Worm (Caenorhabditis elegans) whole organism, L4 larva: Measurements from ENCODE around the gene C39B5.14.
"Not testable (repeated sequence)": the region's sequence is repeated elsewhere in the genome, so short reads cannot be mapped to it uniquely, and the experiment has no call there.

Experiments used
- F10B5.3 ChIP-seq: sonication (generic microtip); optimal IDR thresholded peaks from 2 replicates; lab custom pipeline; 2016; ENCODE audit warnings: mild to moderate bottlenecking, missing genetic modification characterization, missing compliant biosample characterization
- F37D6.2 ChIP-seq: sonication (generic microtip); optimal IDR thresholded peaks from 2 replicates; lab custom pipeline; 2016; ENCODE audit warnings: mild to moderate bottlenecking, missing genetic modification characterization, missing compliant biosample characterization
- F49E8.2 ChIP-seq: sonication (generic microtip); optimal IDR thresholded peaks from 2 replicates; lab custom pipeline; 2016; ENCODE audit warnings: missing compliant biosample characterization, mild to moderate bottlenecking, missing genetic modification characterization, borderline replicate concordance
- T26A8.4 ChIP-seq: fragments of 200-800 bp; sonication (Bioruptor generic); IDR thresholded peaks from 2 replicates; pipeline ENCODE4 v1.3.6; 2022; ENCODE audit warnings: missing genetic modification characterization, missing compliant biosample characterization
- Y105C5A.15 ChIP-seq: fragments of 200-800 bp; sonication (Bioruptor generic); IDR thresholded peaks from 2 replicates; pipeline ENCODE4 v1.3.6; 2022; ENCODE audit warnings: missing genetic modification characterization, missing compliant biosample characterization
- Y5F2A.4 ChIP-seq: fragments of 200-800 bp; sonication (Bioruptor generic); optimal IDR thresholded peaks from 2 replicates; lab custom pipeline; 2018; ENCODE audit warnings: mild to moderate bottlenecking, missing genetic modification characterization, missing compliant biosample characterization
- Y75B8A.6 ChIP-seq: fragments of 200-800 bp; sonication (Bioruptor generic); IDR thresholded peaks from 2 replicates; pipeline ENCODE4 v1.3.6; 2022; ENCODE audit warnings: missing genetic modification reagents, missing genetic modification characterization, missing compliant biosample characterization
- ZK546.5 ChIP-seq, 2 experiments: sonication (generic microtip); optimal IDR thresholded peaks; 2 replicates each; lab custom pipeline; 2017; ENCODE audit warnings: missing biosample characterization in 2 of 2, missing genetic modification characterization in 2 of 2
- aha-1 ChIP-seq: fragments of 150-350 bp; peaks from one replicate; lab custom pipeline; 2014; ENCODE audit warnings: missing biosample characterization, missing genetic modification characterization
- attf-4 ChIP-seq: sonication (generic microtip); optimal IDR thresholded peaks from 3 replicates; lab custom pipeline; 2017; ENCODE audit warnings: missing biosample characterization, missing genetic modification characterization
- ceh-28 ChIP-seq: fragments of 150-350 bp; optimal IDR thresholded peaks from 2 replicates; lab custom pipeline; 2014; ENCODE audit warnings: missing biosample characterization, missing genetic modification reagents, missing genetic modification characterization
- ceh-62 ChIP-seq: sonication (generic microtip); optimal IDR thresholded peaks from 2 replicates; lab custom pipeline; 2017; ENCODE audit warnings: missing biosample characterization, missing genetic modification characterization
- ctbp-1 ChIP-seq: fragments of 200-800 bp; sonication (Bioruptor generic); IDR thresholded peaks from 2 replicates; pipeline ENCODE4 v1.3.6; 2022; ENCODE audit warnings: missing genetic modification reagents, missing genetic modification characterization, missing compliant biosample characterization
- dmd-6 ChIP-seq: fragments of 200-800 bp; sonication (Bioruptor generic); IDR thresholded peaks from 2 replicates; pipeline ENCODE4 v1.3.6; 2022; ENCODE audit warnings: missing genetic modification reagents, missing genetic modification characterization, missing compliant biosample characterization
- dmd-8 ChIP-seq: fragments of 200-800 bp; sonication (Bioruptor generic); IDR thresholded peaks from 2 replicates; pipeline ENCODE4 v1.3.6; 2022; ENCODE audit warnings: missing genetic modification characterization, missing compliant biosample characterization
- dmd-9 ChIP-seq: fragments of 200-800 bp; sonication (Bioruptor generic); IDR thresholded peaks from 2 replicates; pipeline ENCODE4 v1.3.6; 2022; ENCODE audit warnings: missing genetic modification reagents, missing genetic modification characterization, missing compliant biosample characterization
- dve-1 ChIP-seq: sonication (generic microtip); optimal IDR thresholded peaks from 2 replicates; lab custom pipeline; 2017; ENCODE audit warnings: antibody characterized with exemption, mild to moderate bottlenecking, missing genetic modification characterization, missing compliant biosample characterization; ENCODE audit not compliant: insufficient read depth
- egl-43 ChIP-seq: fragments of 200-800 bp; sonication (Bioruptor generic); IDR thresholded peaks from 2 replicates; pipeline ENCODE4 v1.3.6; 2022; ENCODE audit warnings: missing genetic modification reagents, missing genetic modification characterization, missing compliant biosample characterization
- hif-1 ChIP-seq, 2 experiments: sonication (generic microtip); optimal IDR thresholded peaks; 2 replicates each; lab custom pipeline; 2016 to 2017; ENCODE audit warnings: missing compliant biosample characterization in 2 of 2, missing genetic modification characterization in 2 of 2, missing genetic modification reagents in 2 of 2, missing genotype in 2 of 2, mild to moderate bottlenecking in 1 of 2
- lin-1 ChIP-seq: fragments of 200-800 bp; sonication (Bioruptor generic); IDR thresholded peaks from 2 replicates; pipeline ENCODE4 v1.3.6; 2022; ENCODE audit warnings: missing genetic modification reagents, missing genetic modification characterization, missing compliant biosample characterization
- lin-29 ChIP-seq: fragments of 200-800 bp; sonication (Bioruptor generic); IDR thresholded peaks from 2 replicates; pipeline ENCODE4 v1.3.6; 2022; ENCODE audit warnings: missing genetic modification reagents, missing genetic modification characterization, missing compliant biosample characterization
- madf-5 ChIP-seq, 2 experiments: fragments of 200-800 bp; sonication (Bioruptor generic); IDR thresholded peaks; 2 replicates each; pipeline ENCODE4 v1.3.6; 2022; ENCODE audit warnings: missing compliant biosample characterization in 2 of 2, missing genetic modification characterization in 2 of 2
- madf-9 ChIP-seq: fragments of 200-800 bp; sonication (Bioruptor generic); conservative IDR thresholded peaks from 2 replicates; pipeline ENCODE4 v1.3.6; 2022; ENCODE audit warnings: missing genetic modification reagents, missing genetic modification characterization, missing compliant biosample characterization
- mdt-29 ChIP-seq: fragments of 200-800 bp; sonication (Bioruptor generic); IDR thresholded peaks from 2 replicates; pipeline ENCODE4 v1.3.6; 2022; ENCODE audit warnings: missing genetic modification reagents, missing genetic modification characterization, missing compliant biosample characterization
- mxl-2 ChIP-seq: fragments of 200-800 bp; sonication (Bioruptor generic); conservative IDR thresholded peaks from 2 replicates; pipeline ENCODE4 v1.3.6; 2022; ENCODE audit warnings: missing genetic modification reagents, missing genetic modification characterization, missing compliant biosample characterization
- nhr-111 ChIP-seq: fragments of 200-800 bp; sonication (Bioruptor generic); optimal IDR thresholded peaks from 2 replicates; lab custom pipeline; 2018; ENCODE audit warnings: mild to moderate bottlenecking, missing genetic modification characterization, missing compliant biosample characterization
- nhr-48 ChIP-seq: sonication (generic microtip); optimal IDR thresholded peaks from 2 replicates; lab custom pipeline; 2016; ENCODE audit warnings: mild to moderate bottlenecking, missing genetic modification characterization, missing compliant biosample characterization
- nhr-76 ChIP-seq: fragments of 150-350 bp; optimal IDR thresholded peaks from 2 replicates; lab custom pipeline; 2014; ENCODE audit warnings: missing biosample characterization, missing genetic modification characterization
- php-3 ChIP-seq: fragments of 200-800 bp; sonication (Bioruptor generic); IDR thresholded peaks from 2 replicates; pipeline ENCODE4 v1.3.6; 2022; ENCODE audit warnings: missing genetic modification reagents, missing genetic modification characterization, missing compliant biosample characterization
- rbr-2 ChIP-seq: sonication (generic microtip); optimal IDR thresholded peaks from 2 replicates; lab custom pipeline; 2016; ENCODE audit warnings: missing genotype, missing genetic modification characterization, missing compliant biosample characterization
- saeg-2 ChIP-seq: fragments of 200-800 bp; sonication (Bioruptor generic); IDR thresholded peaks from 2 replicates; pipeline ENCODE4 v1.3.6; 2022; ENCODE audit warnings: missing genetic modification reagents, missing genetic modification characterization, missing compliant biosample characterization
- sdz-12 ChIP-seq: fragments of 200-800 bp; sonication (Bioruptor generic); optimal IDR thresholded peaks from 2 replicates; lab custom pipeline; 2018; ENCODE audit warnings: mild to moderate bottlenecking, missing genetic modification characterization, missing compliant biosample characterization
- set-16 ChIP-seq: fragments of 200-800 bp; sonication (Bioruptor generic); IDR thresholded peaks from 2 replicates; pipeline ENCODE4 v1.3.6; 2022; ENCODE audit warnings: missing genetic modification reagents, missing genetic modification characterization, missing compliant biosample characterization
- tag-97 ChIP-seq: fragments of 200-800 bp; sonication (Bioruptor generic); IDR thresholded peaks from 2 replicates; pipeline ENCODE4 v1.3.6; 2022; ENCODE audit warnings: missing genetic modification characterization, missing compliant biosample characterization
- unc-39 ChIP-seq: sonication (generic microtip); optimal IDR thresholded peaks from 2 replicates; lab custom pipeline; 2017; ENCODE audit warnings: missing biosample characterization, missing genetic modification characterization
- zag-1 ChIP-seq: fragments of 150-350 bp; optimal IDR thresholded peaks from 2 replicates; lab custom pipeline; 2014; ENCODE audit warnings: missing biosample characterization, missing genetic modification characterization
- zip-11 ChIP-seq: fragments of 200-800 bp; sonication (Bioruptor generic); IDR thresholded peaks from 2 replicates; pipeline ENCODE4 v1.3.6; 2022; ENCODE audit warnings: missing genetic modification characterization, missing compliant biosample characterization
- zip-2 ChIP-seq: fragments of 150-350 bp; optimal IDR thresholded peaks from 2 replicates; lab custom pipeline; 2014; ENCODE audit warnings: missing biosample characterization, missing genetic modification characterization
- ztf-7 ChIP-seq: fragments of 150-350 bp; optimal IDR thresholded peaks from 2 replicates; lab custom pipeline; 2014; ENCODE audit warnings: missing biosample characterization, missing genetic modification characterization

The C39B5.14 gene

ce11 chrIII:2255522-2255921, 44.3 kb downstream of the C39B5.14 start, which contains the start of gene fbxa-71:
TSS of gene fbxa-71 (plus strand) at chrIII:2255822.
- no peak for TF ChIP-seq rbr-2 (tag; lab: Kevin White, UChicago)
- TF ChIP-seq zip-2 (tag; lab: Kevin White, UChicago), result no peak
- TF ChIP-seq zag-1 (tag; lab: Kevin White, UChicago), result no peak
- TF ChIP-seq ZK546.5 (tag; optimal IDR thresholded peaks at IDR 0.05; lab: Kevin White, UChicago), result no peak
- no peak for TF ChIP-seq lin-1
- TF ChIP-seq ctbp-1, result no peak
- TF ChIP-seq zip-11 (GFP tag; lab: Robert Waterston, UW), result no peak
- no peak for TF ChIP-seq tag-97 (GFP tag; lab: Robert Waterston, UW)
- TF ChIP-seq F49E8.2 (tag; lab: Kevin White, UChicago), result no peak

ce11 chrIII:2258863-2259262, 47.6 kb downstream of the C39B5.14 start, which contains the start of gene fbxa-43:
TSS of gene fbxa-43 (minus strand) at chrIII:2258963.
- TF ChIP-seq F37D6.2 (no peak), mxl-2 (no peak), Y5F2A.4 (GFP tag; lab: Kevin White, UChicago) (no peak), saeg-2 (GFP tag; lab: Robert Waterston, UW) (no peak)

ce11 chrIII:2259329-2259728, 48.1 kb downstream of the C39B5.14 start:
- no peak for TF ChIP-seq ctbp-1
- TF ChIP-seq zip-11 (GFP tag; lab: Robert Waterston, UW), result no peak
- TF ChIP-seq ztf-7 (tag; lab: Kevin White, UChicago), result no peak
- no peak for TF ChIP-seq madf-5 (GFP tag; IDR thresholded peaks at IDR 0.05; lab: Robert Waterston, UW)
- no peak for TF ChIP-seq lin-1
- TF ChIP-seq unc-39 (tag; lab: Kevin White, UChicago), result no peak
- TF ChIP-seq aha-1 (tag; lab: Kevin White, UChicago), result no peak
- no peak for TF ChIP-seq egl-43
- TF ChIP-seq ceh-28 (tag; lab: Kevin White, UChicago), result no peak
- TF ChIP-seq dve-1 (tag; lab: Kevin White, UChicago), result no peak
- TF ChIP-seq attf-4, result no peak
- TF ChIP-seq lin-29 (GFP tag; lab: Robert Waterston, UW), result no peak

ce11 chrIII:2261353-2261752, 50.1 kb downstream of the C39B5.14 start, which contains the start of gene fbxa-42:
TSS of gene fbxa-42 (minus strand) at chrIII:2261453.
- not testable (repeated sequence) for TF ChIP-seq T26A8.4; zip-11 (GFP tag; lab: Robert Waterston, UW); nhr-48 (tag; lab: Kevin White, UChicago)

ce11 chrIII:2262942-2263341, 51.7 kb downstream of the C39B5.14 start, which contains the start of gene Y54F10BM.6:
TSS of gene Y54F10BM.6 (plus strand) at chrIII:2263242.
- no peak for TF ChIP-seq lin-1
- no peak for TF ChIP-seq sdz-12 (GFP tag; lab: Kevin White, UChicago)
- no peak for TF ChIP-seq set-16 (GFP tag; lab: Robert Waterston, UW)
- no peak for TF ChIP-seq nhr-76
- TF ChIP-seq Y105C5A.15 (GFP tag; lab: Robert Waterston, UW), result no peak
- TF ChIP-seq F37D6.2, result no peak
- TF ChIP-seq madf-9 (GFP tag; lab: Robert Waterston, UW), result no peak
- no peak for TF ChIP-seq dmd-6
- TF ChIP-seq tag-97 (GFP tag; lab: Robert Waterston, UW), result no peak
- no peak for TF ChIP-seq php-3
- no peak for TF ChIP-seq dmd-9
- no peak for TF ChIP-seq hif-1 (tag; optimal IDR thresholded peaks at IDR 0.05; lab: Kevin White, UChicago)
- no peak for TF ChIP-seq dmd-8 (GFP tag; lab: Robert Waterston, UW)
- no peak for TF ChIP-seq F10B5.3 (tag; lab: Kevin White, UChicago)
- no peak for TF ChIP-seq nhr-111
- no peak for TF ChIP-seq mdt-29 (GFP tag; lab: Robert Waterston, UW)
- TF ChIP-seq Y75B8A.6 (GFP tag; lab: Robert Waterston, UW), result no peak
- no peak for TF ChIP-seq ceh-62 (tag; lab: Kevin White, UChicago)
